Fruit fly (Drosophila melanogaster) whole organism, adult: Measurements from ENCODE around the gene CG14302.

Source experiments
- CG33017 ChIP-seq: fragments of 200-800 bp; sonication (Bioruptor generic); optimal IDR thresholded peaks from 2 replicates; lab custom pipeline; 2018; ENCODE audit warnings: missing biosample characterization, mild to moderate bottlenecking, missing genetic modification characterization, moderate library complexity
- kay ChIP-seq: fragments of 200-800 bp; sonication (Bioruptor generic); peaks from one replicate; lab custom pipeline; 2016; ENCODE audit warnings: missing biosample characterization, missing genetic modification characterization, borderline replicate concordance

DNA sequence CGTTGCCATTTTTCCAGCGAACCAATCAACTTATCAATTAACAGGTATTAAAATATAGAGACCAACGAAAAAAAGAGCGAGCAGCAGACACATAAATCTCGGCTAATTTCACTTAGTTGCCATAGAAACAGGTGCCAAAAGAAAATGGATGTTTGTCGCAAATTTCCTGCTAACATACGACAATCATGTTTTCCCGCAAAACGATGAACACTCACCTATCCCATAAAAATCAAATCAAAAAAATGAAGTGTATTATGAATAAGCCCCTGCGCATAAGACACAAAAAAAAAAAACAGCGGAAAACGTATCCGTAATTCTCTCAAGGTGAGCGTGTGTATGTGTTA lies 9.3 kb downstream of the CG14302 start:
- TF ChIP-seq CG33017 (tag; lab: Kevin White, UChicago) (no peak), kay (GFP tag; lab: Kevin White, UChicago) (no peak)
